Fruit fly (Drosophila melanogaster): Measurements from ENCODE around the gene CG34393.
A peak's percentile ranks its signal among the peaks of the same experiment; 100 is the strongest.

CG34393 gene

dm6 chr2L:3148959-3149591 is 51.2 kb downstream of the CG34393 start:
- TF ChIP-seq Dfd (GFP tag; optimal IDR thresholded peaks at IDR 0.05), result peak; percentile 64
- no peak for TF ChIP-seq OdsH (GFP tag; optimal IDR thresholded peaks at IDR 0.05)

dm6 chr2L:3145897-3146296 is 54.4 kb downstream of the CG34393 start:
- TF ChIP-seq GATAd (GFP tag; optimal IDR thresholded peaks at IDR 0.05) (no peak), brk (GFP tag; optimal IDR thresholded peaks at IDR 0.05) (no peak), Vsx2 (GFP tag; optimal IDR thresholded peaks at IDR 0.05; ENCODE audit: partially characterized antibody) (no peak), Rel (GFP tag; optimal IDR thresholded peaks at IDR 0.05) (no peak), Rel (tag; optimal IDR thresholded peaks at IDR 0.05) (no peak), Jra (GFP tag; optimal IDR thresholded peaks at IDR 0.05) (no peak), OdsH (GFP tag; optimal IDR thresholded peaks at IDR 0.05) (no peak), Myc (optimal IDR thresholded peaks at IDR 0.05) (no peak), Mio (GFP tag; optimal IDR thresholded peaks at IDR 0.05) (no peak), rgr (GFP tag; optimal IDR thresholded peaks at IDR 0.05) (no peak)

DNA sequence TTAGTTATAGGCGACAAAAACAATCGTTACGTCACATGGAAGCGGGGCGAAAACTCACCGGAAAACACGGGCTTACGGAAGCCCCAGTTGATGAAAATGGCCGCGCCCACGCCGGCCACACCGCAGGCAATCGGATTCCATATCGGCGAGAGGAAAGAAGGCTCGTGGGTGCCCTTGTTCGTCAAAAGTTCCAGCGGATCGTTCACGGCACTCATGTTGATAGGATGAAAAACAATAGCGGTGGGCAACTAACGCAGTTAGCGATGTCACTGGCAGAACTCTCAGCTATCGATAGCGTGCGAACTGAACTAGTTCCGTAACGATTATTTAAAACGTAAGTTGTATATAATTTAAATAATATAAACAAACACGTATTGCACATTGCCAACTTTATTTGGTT is 54.8 kb downstream of the CG34393 start, which contains the start of gene ND-B14.5B:
TSS of gene ND-B14.5B (minus strand) at position 379 of the 400 bp plus-strand sequence.
- no peak for TF ChIP-seq OdsH (GFP tag; optimal IDR thresholded peaks at IDR 0.05)
- TF ChIP-seq CrebA (GFP tag; optimal IDR thresholded peaks at IDR 0.05; ENCODE audit: borderline replicate concordance), result peak; percentile 30

DNA sequence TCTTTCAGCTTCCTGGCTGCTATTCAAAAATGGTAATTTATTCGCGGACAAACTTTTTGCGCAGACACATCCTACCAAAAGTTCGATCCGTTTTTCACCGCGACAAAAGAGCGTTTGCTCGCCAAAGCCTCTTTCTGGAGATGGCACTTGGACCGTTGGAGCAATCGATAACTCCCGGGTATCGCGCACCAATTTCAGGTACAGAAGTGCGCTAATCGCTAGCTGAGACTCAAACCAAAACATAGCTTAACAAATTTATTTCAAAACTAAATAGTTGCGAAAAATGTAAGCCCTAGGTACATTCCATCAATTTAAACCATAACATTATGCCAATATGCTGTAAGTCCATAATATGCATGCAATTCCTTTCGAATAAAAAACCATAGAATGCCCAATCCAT is 55.6 kb downstream of the CG34393 start, which contains the start of gene toc:
TSS of gene toc (minus strand) at position 78 of the 400 bp plus-strand sequence.
- TF ChIP-seq Myc (optimal IDR thresholded peaks at IDR 0.05) (peak; percentile 79), rgr (GFP tag; optimal IDR thresholded peaks at IDR 0.05) (no peak), Hnf4 (GFP tag; optimal IDR thresholded peaks at IDR 0.05) (no peak), brk (GFP tag; optimal IDR thresholded peaks at IDR 0.05) (peak; percentile 21), foxo (GFP tag; optimal IDR thresholded peaks at IDR 0.05) (no peak), Jra (GFP tag; optimal IDR thresholded peaks at IDR 0.05) (no peak), Dif (GFP tag; optimal IDR thresholded peaks at IDR 0.05; ENCODE audit: partially characterized antibody) (no peak), usp (GFP tag; optimal IDR thresholded peaks at IDR 0.05) (no peak), OdsH (GFP tag; optimal IDR thresholded peaks at IDR 0.05) (no peak), Hr83 (GFP tag; optimal IDR thresholded peaks at IDR 0.05; ENCODE audit: poor library complexity, severe bottlenecking) (peak; percentile 35)

dm6 chr2L:3143908-3144307 is 56.4 kb downstream of the CG34393 start:
- no peak for TF ChIP-seq Hr83 (GFP tag; optimal IDR thresholded peaks at IDR 0.05; ENCODE audit: poor library complexity, severe bottlenecking)
- no peak for TF ChIP-seq sv (GFP tag; optimal IDR thresholded peaks at IDR 0.05)
- TF ChIP-seq br (GFP tag; optimal IDR thresholded peaks at IDR 0.05), result no peak
- TF ChIP-seq Dfd (GFP tag; optimal IDR thresholded peaks at IDR 0.05), result no peak
- no peak for TF ChIP-seq fru (GFP tag; optimal IDR thresholded peaks at IDR 0.05)
- no peak for TF ChIP-seq dsf (GFP tag; optimal IDR thresholded peaks at IDR 0.05; ENCODE audit: borderline replicate concordance)
- TF ChIP-seq rgr (GFP tag; optimal IDR thresholded peaks at IDR 0.05), result no peak
- no peak for TF ChIP-seq jim (GFP tag; optimal IDR thresholded peaks at IDR 0.05)
- no peak for TF ChIP-seq Rel (GFP tag; optimal IDR thresholded peaks at IDR 0.05)
- TF ChIP-seq Rel (tag; optimal IDR thresholded peaks at IDR 0.05), result no peak
- no peak for TF ChIP-seq ey (GFP tag; optimal IDR thresholded peaks at IDR 0.05)
- no peak for TF ChIP-seq Hnf4 (GFP tag; optimal IDR thresholded peaks at IDR 0.05)

dm6 chr2L:3131641-3132040 is 68.7 kb downstream of the CG34393 start:
- TF ChIP-seq OdsH (GFP tag; optimal IDR thresholded peaks at IDR 0.05), result no peak
- TF ChIP-seq br (GFP tag; optimal IDR thresholded peaks at IDR 0.05), result no peak
- TF ChIP-seq Hnf4 (GFP tag; optimal IDR thresholded peaks at IDR 0.05), result no peak
- TF ChIP-seq Vsx2 (GFP tag; optimal IDR thresholded peaks at IDR 0.05; ENCODE audit: partially characterized antibody), result peak; percentile 36
- TF ChIP-seq Abd-B (GFP tag; optimal IDR thresholded peaks at IDR 0.05), result peak; percentile 44
- no peak for TF ChIP-seq h (GFP tag; optimal IDR thresholded peaks at IDR 0.05)
- no peak for TF ChIP-seq jim (GFP tag; optimal IDR thresholded peaks at IDR 0.05)
- TF ChIP-seq dsf (GFP tag; optimal IDR thresholded peaks at IDR 0.05; ENCODE audit: borderline replicate concordance), result no peak
- peak; percentile 75 for TF ChIP-seq Myc (optimal IDR thresholded peaks at IDR 0.05)
- TF ChIP-seq N (GFP tag; optimal IDR thresholded peaks at IDR 0.05), result peak; percentile 83
- TF ChIP-seq tai (GFP tag; optimal IDR thresholded peaks at IDR 0.05), result no peak

All from whole organism, wandering third instar larva.